Fruit fly (Drosophila melanogaster) whole organism, embryonic: Measurements from ENCODE around the gene Gs1l.

Source experiments
- CG10979 ChIP-seq: fragments of 200-800 bp; sonication (Bioruptor generic); optimal IDR thresholded peaks from 2 replicates; lab custom pipeline; 2018; ENCODE audit warnings: missing biosample characterization, mild to moderate bottlenecking, missing genetic modification characterization, moderate library complexity
- CG12659 ChIP-seq: fragments of 200-800 bp; sonication (Bioruptor generic); optimal IDR thresholded peaks from 3 replicates; lab custom pipeline; 2017; ENCODE audit warnings: mild to moderate bottlenecking, missing biosample characterization, missing genetic modification reagents, missing genetic modification characterization
- CG12744 ChIP-seq: fragments of 200-800 bp; sonication (Bioruptor generic); optimal IDR thresholded peaks from 2 replicates; lab custom pipeline; 2016; ENCODE audit warnings: missing biosample characterization, missing genetic modification characterization
- CG13287 ChIP-seq: fragments of 200-800 bp; sonication (Bioruptor generic); IDR thresholded peaks from 2 replicates; pipeline ENCODE4 v1.3.6; 2022; ENCODE audit warnings: missing biosample characterization, missing genetic modification characterization; ENCODE audit not compliant: partially characterized antibody
- CG15514 ChIP-seq: fragments of 200-800 bp; sonication (Bioruptor generic); optimal IDR thresholded peaks from 3 replicates; lab custom pipeline; 2017; ENCODE audit warnings: missing biosample characterization, missing genetic modification characterization, mild to moderate bottlenecking, moderate library complexity, missing genetic modification reagents
- CG1603 ChIP-seq: fragments of 200-800 bp; sonication (Bioruptor generic); optimal IDR thresholded peaks from 2 replicates; lab custom pipeline; 2019; ENCODE audit warnings: missing biosample characterization, mild to moderate bottlenecking, missing genetic modification characterization, moderate library complexity
- CG16815 ChIP-seq: fragments of 200-800 bp; sonication (Bioruptor generic); optimal IDR thresholded peaks from 3 replicates; lab custom pipeline; 2017; ENCODE audit warnings: missing biosample characterization, mild to moderate bottlenecking, missing genetic modification characterization
- CG17328 ChIP-seq: fragments of 200-800 bp; sonication (Bioruptor generic); IDR thresholded peaks from 2 replicates; pipeline ENCODE4 v1.3.6; 2022; ENCODE audit warnings: missing biosample characterization, missing genetic modification characterization
- CG17912 ChIP-seq: fragments of 200-800 bp; sonication (Bioruptor generic); optimal IDR thresholded peaks from 2 replicates; lab custom pipeline; 2018; ENCODE audit warnings: missing biosample characterization, mild to moderate bottlenecking, missing genetic modification characterization
- CG2199 ChIP-seq: fragments of 200-800 bp; sonication (Bioruptor generic); IDR thresholded peaks from 3 replicates; pipeline ENCODE4 v1.3.6; 2022; ENCODE audit warnings: missing biosample characterization, missing genetic modification characterization
- CG2202 ChIP-seq: fragments of 200-800 bp; sonication (Bioruptor generic); optimal IDR thresholded peaks from 2 replicates; lab custom pipeline; 2018; ENCODE audit warnings: missing biosample characterization, mild to moderate bottlenecking, missing genetic modification characterization
- CG3838 ChIP-seq: fragments of 200-800 bp; sonication (Bioruptor generic); optimal IDR thresholded peaks from 3 replicates; lab custom pipeline; 2016; ENCODE audit warnings: missing biosample characterization, missing genetic modification characterization
- CG3995 ChIP-seq: fragments of 200-800 bp; sonication (Bioruptor generic); optimal IDR thresholded peaks from 3 replicates; lab custom pipeline; 2016; ENCODE audit warnings: missing biosample characterization, missing genetic modification characterization
- CG4820 ChIP-seq: fragments of 200-800 bp; sonication (Bioruptor generic); optimal IDR thresholded peaks from 3 replicates; lab custom pipeline; 2016; ENCODE audit warnings: missing biosample characterization, missing genetic modification characterization
- CG5180 ChIP-seq: fragments of 200-800 bp; sonication (Bioruptor generic); optimal IDR thresholded peaks from 3 replicates; lab custom pipeline; 2017; ENCODE audit warnings: missing biosample characterization, missing genetic modification characterization, mild to moderate bottlenecking, moderate library complexity, missing genetic modification reagents
- CG6254 ChIP-seq: fragments of 200-800 bp; sonication (Bioruptor generic); optimal IDR thresholded peaks from 3 replicates; lab custom pipeline; 2017; ENCODE audit warnings: mild to moderate bottlenecking, missing biosample characterization, missing genetic modification reagents, missing genetic modification characterization
- CG6683 ChIP-seq: fragments of 200-800 bp; sonication (Bioruptor generic); optimal IDR thresholded peaks from 2 replicates; lab custom pipeline; 2017; ENCODE audit warnings: missing biosample characterization, mild to moderate bottlenecking, missing genetic modification characterization, missing genetic modification reagents
- CG7271 ChIP-seq: fragments of 200-800 bp; sonication (Bioruptor generic); optimal IDR thresholded peaks from 2 replicates; lab custom pipeline; 2018; ENCODE audit warnings: missing biosample characterization, mild to moderate bottlenecking, missing genetic modification characterization, moderate library complexity
- Camta ChIP-seq: fragments of 200-800 bp; sonication (Bioruptor generic); optimal IDR thresholded peaks from 2 replicates; lab custom pipeline; 2016; ENCODE audit warnings: missing biosample characterization, missing genetic modification characterization
- Dip2 ChIP-seq: fragments of 200-800 bp; sonication (Bioruptor generic); IDR thresholded peaks from 2 replicates; pipeline ENCODE4 v1.3.6; 2022; ENCODE audit warnings: missing biosample characterization, missing genetic modification characterization
- Dip3 ChIP-seq: fragments of 200-800 bp; sonication (Bioruptor generic); optimal IDR thresholded peaks from 3 replicates; lab custom pipeline; 2016; ENCODE audit warnings: missing biosample characterization, missing genetic modification characterization
- Dll ChIP-seq: fragments of 200-800 bp; sonication (Bioruptor generic); IDR thresholded peaks from 4 replicates; pipeline ENCODE4 v1.3.6; 2022; ENCODE audit warnings: missing biosample characterization, missing genetic modification characterization; ENCODE audit not compliant: partially characterized antibody
- Ets65A ChIP-seq: fragments of 200-800 bp; sonication (Bioruptor generic); peaks from one replicate; lab custom pipeline; 2016; ENCODE audit warnings: missing biosample characterization, missing genetic modification characterization
- HLH4C ChIP-seq: fragments of 200-800 bp; sonication (Bioruptor generic); IDR thresholded peaks from 3 replicates; pipeline ENCODE4 v1.3.6; 2022; ENCODE audit warnings: missing biosample characterization, missing genetic modification characterization; ENCODE audit not compliant: partially characterized antibody
- Kr ChIP-seq: fragments of 200-800 bp; sonication (Bioruptor generic); optimal IDR thresholded peaks from 2 replicates; lab custom pipeline; 2017; ENCODE audit warnings: missing biosample characterization, mild to moderate bottlenecking, missing genetic modification characterization
- Lim3 ChIP-seq: fragments of 200-800 bp; sonication (Bioruptor generic); IDR thresholded peaks from 2 replicates; pipeline ENCODE4 v1.3.6; 2022; ENCODE audit warnings: missing biosample characterization, missing genetic modification characterization
- MBD-R2 ChIP-seq: fragments of 200-800 bp; sonication (Bioruptor generic); IDR thresholded peaks from 2 replicates; pipeline ENCODE4 v1.3.6; 2022; ENCODE audit warnings: missing biosample characterization, missing genetic modification characterization
- Nf-YA ChIP-seq: fragments of 200-800 bp; sonication (Bioruptor generic); IDR thresholded peaks from 2 replicates; pipeline ENCODE4 v1.3.6; 2022; ENCODE audit warnings: missing biosample characterization, missing genetic modification characterization
- Ptx1 ChIP-seq: fragments of 200-800 bp; sonication (Bioruptor generic); IDR thresholded peaks from 2 replicates; pipeline ENCODE4 v1.3.6; 2022; ENCODE audit warnings: missing biosample characterization, missing genetic modification characterization
- Rx ChIP-seq: fragments of 200-800 bp; sonication (Bioruptor generic); IDR thresholded peaks from 2 replicates; pipeline ENCODE4 v1.3.6; 2022; ENCODE audit warnings: missing biosample characterization, missing genetic modification characterization
- Xrp1 ChIP-seq: fragments of 200-800 bp; sonication (Bioruptor generic); IDR thresholded peaks from 2 replicates; pipeline ENCODE4 v1.3.6; 2022; ENCODE audit warnings: missing biosample characterization, missing genetic modification characterization
- abd-A ChIP-seq: fragments of 200-800 bp; sonication (Bioruptor generic); optimal IDR thresholded peaks from 3 replicates; lab custom pipeline; 2019; ENCODE audit warnings: missing biosample characterization, mild to moderate bottlenecking, missing genetic modification characterization, moderate library complexity
- ase ChIP-seq: fragments of 200-800 bp; sonication (Bioruptor generic); IDR thresholded peaks from 3 replicates; pipeline ENCODE4 v1.3.6; 2022; ENCODE audit warnings: missing biosample characterization, missing genetic modification characterization
- ash1 ChIP-seq: fragments of 200-800 bp; sonication (Bioruptor generic); optimal IDR thresholded peaks from 2 replicates; lab custom pipeline; 2018; ENCODE audit warnings: missing biosample characterization, mild to moderate bottlenecking, missing genetic modification characterization
- bbx ChIP-seq: fragments of 200-800 bp; sonication (Bioruptor generic); IDR thresholded peaks from 2 replicates; pipeline ENCODE4 v1.3.6; 2022; ENCODE audit warnings: missing biosample characterization, missing genetic modification characterization; ENCODE audit not compliant: partially characterized antibody
- dpn ChIP-seq, 2 experiments: fragments of 200-800 bp; sonication (Bioruptor generic); optimal IDR thresholded peaks; 3 replicates each; lab custom pipeline; 2016; ENCODE audit warnings: missing biosample characterization in 2 of 2, missing genetic modification characterization in 2 of 2
- eyg ChIP-seq: fragments of 200-800 bp; sonication (Bioruptor generic); optimal IDR thresholded peaks from 3 replicates; lab custom pipeline; 2016; ENCODE audit warnings: missing biosample characterization, missing genetic modification characterization
- gro ChIP-seq: fragments of 200-800 bp; sonication (Bioruptor generic); optimal IDR thresholded peaks from 2 replicates; lab custom pipeline; 2016; ENCODE audit warnings: missing biosample characterization, missing genetic modification characterization
- ind ChIP-seq: fragments of 200-800 bp; sonication (Bioruptor generic); optimal IDR thresholded peaks from 3 replicates; lab custom pipeline; 2016; ENCODE audit warnings: missing biosample characterization, missing genetic modification characterization
- lmd ChIP-seq: fragments of 200-800 bp; sonication (Bioruptor generic); IDR thresholded peaks from 2 replicates; pipeline ENCODE4 v1.3.6; 2022; ENCODE audit warnings: missing biosample characterization, missing genetic modification characterization
- luna ChIP-seq: fragments of 200-800 bp; sonication (Bioruptor generic); optimal IDR thresholded peaks from 2 replicates; lab custom pipeline; 2016; ENCODE audit warnings: missing biosample characterization, missing genetic modification characterization
- nom ChIP-seq: fragments of 200-800 bp; sonication (Bioruptor generic); optimal IDR thresholded peaks from 2 replicates; lab custom pipeline; 2017; ENCODE audit warnings: missing biosample characterization, missing genetic modification characterization, mild to moderate bottlenecking, moderate library complexity, missing genetic modification reagents
- prd ChIP-seq, 3 experiments: fragments of >200 bp in 2 of 3; fragments of 200-800 bp in 1 of 3; sonication (Bioruptor generic) in 1 of 3; optimal IDR thresholded peaks in 2 of 3; IDR thresholded peaks in 1 of 3; 2 replicates in 2 of 3; 3 replicates in 1 of 3; pipeline versions ENCODE4 v1.3.6 to Lab custom; 2017 to 2022; ENCODE audit warnings: missing biosample characterization in 1 of 3, missing genetic modification characterization in 1 of 3
- pum ChIP-seq: fragments of 200-800 bp; sonication (Bioruptor generic); optimal IDR thresholded peaks from 2 replicates; lab custom pipeline; 2016; ENCODE audit warnings: missing biosample characterization, missing genetic modification characterization
- sens-2 ChIP-seq: fragments of 200-800 bp; sonication (Bioruptor generic); IDR thresholded peaks from 2 replicates; pipeline ENCODE4 v1.3.6; 2022; ENCODE audit warnings: missing biosample characterization, missing genetic modification characterization
- so ChIP-seq: fragments of 200-800 bp; sonication (Bioruptor generic); IDR thresholded peaks from 3 replicates; pipeline ENCODE4 v1.3.6; 2022; ENCODE audit warnings: missing biosample characterization, missing genetic modification characterization
- sqz ChIP-seq: fragments of 200-800 bp; sonication (Bioruptor generic); optimal IDR thresholded peaks from 3 replicates; lab custom pipeline; 2018; ENCODE audit warnings: missing biosample characterization, mild to moderate bottlenecking, missing genetic modification characterization
- stwl ChIP-seq: fragments of 200-800 bp; sonication (Bioruptor generic); optimal IDR thresholded peaks from 3 replicates; lab custom pipeline; 2018; ENCODE audit warnings: missing biosample characterization, mild to moderate bottlenecking, missing genetic modification characterization, moderate library complexity
- tll ChIP-seq, 2 experiments: fragments of 200-800 bp in 1 of 2; fragments of >200 bp in 1 of 2; sonication (Bioruptor generic) in 1 of 2; optimal IDR thresholded peaks; 2 replicates each; lab custom pipeline; 2017 to 2019; ENCODE audit warnings: missing biosample characterization in 2 of 2, missing genetic modification characterization in 2 of 2, mild to moderate bottlenecking in 1 of 2, moderate library complexity in 1 of 2
- tup ChIP-seq: fragments of 200-800 bp; sonication (Bioruptor generic); optimal IDR thresholded peaks from 2 replicates; lab custom pipeline; 2016; ENCODE audit warnings: missing biosample characterization, mild to moderate bottlenecking, missing genetic modification characterization, moderate library complexity
- vvl ChIP-seq: fragments of 200-800 bp; sonication (Bioruptor generic); IDR thresholded peaks from 2 replicates; pipeline ENCODE4 v1.3.6; 2022; ENCODE audit warnings: missing biosample characterization, missing genetic modification characterization

Gs1l gene

DNA sequence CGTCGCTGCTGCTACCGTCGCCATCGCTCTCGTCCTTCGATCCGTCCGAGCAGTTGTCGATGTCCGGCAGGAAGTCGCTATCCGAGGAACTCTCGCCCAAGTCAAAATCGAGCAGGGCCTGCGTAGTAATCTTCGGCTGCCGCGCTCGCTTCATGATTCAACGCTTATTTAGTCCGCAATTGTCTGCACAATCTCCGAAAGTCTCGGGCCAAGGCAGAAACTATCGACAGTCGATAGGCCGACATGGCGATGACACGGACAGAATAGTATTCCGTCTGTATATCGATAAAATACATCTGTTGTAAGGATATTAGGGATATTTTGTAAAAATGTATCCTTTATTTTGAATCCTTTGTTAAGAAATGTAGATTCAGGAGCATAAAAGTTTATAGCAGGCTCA lies 3.8 kb downstream of the Gs1l start, which contains the start of gene CG15439 (continued):
- TF ChIP-seq nom (GFP tag; lab: Kevin White, UChicago): no peak
- TF ChIP-seq bbx: peak; percentile 84
- no peak for TF ChIP-seq CG3995 (GFP tag; lab: Kevin White, UChicago)
- no peak for TF ChIP-seq CG6683 (GFP tag; lab: Kevin White, UChicago)
- TF ChIP-seq luna (GFP tag; lab: Kevin White, UChicago): no peak
- TF ChIP-seq so (GFP tag; lab: Robert Waterston, UW): no peak
- no peak for TF ChIP-seq sqz (GFP tag; lab: Kevin White, UChicago)
- TF ChIP-seq Ptx1: no peak
- TF ChIP-seq CG2199 (GFP tag; lab: Robert Waterston, UW): no peak
- TF ChIP-seq ind: no peak
- TF ChIP-seq CG6254 (GFP tag; lab: Kevin White, UChicago): peak; percentile 23
- TF ChIP-seq lmd: no peak
- TF ChIP-seq CG1603 (tag; lab: Kevin White, UChicago): peak; percentile 32
- TF ChIP-seq CG4820 (GFP tag; lab: Kevin White, UChicago): no peak
- no peak for TF ChIP-seq CG3838 (GFP tag; lab: Kevin White, UChicago)
- peak; percentile 83 for TF ChIP-seq CG13287 (GFP tag; lab: Robert Waterston, UW)
- no peak for TF ChIP-seq CG15514
- peak; percentile 86 for TF ChIP-seq HLH4C (GFP tag; lab: Robert Waterston, UW)
- TF ChIP-seq prd (optimal IDR thresholded peaks at IDR 0.05; lab: Kevin White, UChicago): no peak
- no peak for TF ChIP-seq prd (GFP tag; IDR thresholded peaks at IDR 0.05; lab: Robert Waterston, UW)
- TF ChIP-seq vvl (GFP tag; lab: Robert Waterston, UW): no peak
- no peak for TF ChIP-seq Camta (GFP tag; lab: Kevin White, UChicago)
- no peak for TF ChIP-seq CG2202 (tag; lab: Kevin White, UChicago)
- no peak for TF ChIP-seq CG12659
- no peak for TF ChIP-seq CG5180 (GFP tag; lab: Kevin White, UChicago)
- no peak for TF ChIP-seq Kr (GFP tag; lab: Kevin White, UChicago)
- TF ChIP-seq CG10979: no peak
- no peak for TF ChIP-seq eyg
- no peak for TF ChIP-seq Dip3
- TF ChIP-seq Dip2 (GFP tag; lab: Robert Waterston, UW): no peak
- no peak for TF ChIP-seq tll (GFP tag; optimal IDR thresholded peaks at IDR 0.05; lab: Kevin White, UChicago)
- TF ChIP-seq CG7271 (tag; lab: Kevin White, UChicago): no peak
- TF ChIP-seq pum: no peak
- TF ChIP-seq Lim3 (GFP tag; lab: Robert Waterston, UW): no peak
- no peak for TF ChIP-seq sens-2 (GFP tag; lab: Robert Waterston, UW)
- TF ChIP-seq CG16815 (GFP tag; lab: Kevin White, UChicago): no peak
- TF ChIP-seq Rx (GFP tag; lab: Robert Waterston, UW): no peak
- TF ChIP-seq tup (GFP tag; lab: Kevin White, UChicago): no peak
- no peak for TF ChIP-seq ash1 (GFP tag; lab: Kevin White, UChicago)
- no peak for TF ChIP-seq ase (GFP tag; lab: Robert Waterston, UW)
- no peak for TF ChIP-seq CG12744 (GFP tag; lab: Kevin White, UChicago)
- TF ChIP-seq stwl (tag; lab: Kevin White, UChicago): peak; percentile 51
- TF ChIP-seq dpn (GFP tag; optimal IDR thresholded peaks at IDR 0.05; lab: Kevin White, UChicago): no peak
- TF ChIP-seq Dll: peak; percentile 79
- peak; percentile 61 for TF ChIP-seq MBD-R2
- TF ChIP-seq Xrp1 (GFP tag; lab: Robert Waterston, UW): no peak
- no peak for TF ChIP-seq Ets65A (GFP tag; lab: Kevin White, UChicago)
- no peak for TF ChIP-seq CG17328 (GFP tag; lab: Robert Waterston, UW)
- TF ChIP-seq CG17912 (GFP tag; lab: Kevin White, UChicago): no peak
- TF ChIP-seq Nf-YA (GFP tag; lab: Robert Waterston, UW): no peak
- no peak for TF ChIP-seq abd-A (tag; lab: Kevin White, UChicago)
- TF ChIP-seq gro (GFP tag; lab: Kevin White, UChicago): no peak
